Fruit fly (Drosophila melanogaster): ENCODE measurements around the gene sno.

dm6 chrX:13245767-13246166 is 34.3 kb upstream of the sno start:
- TF ChIP-seq CG1620 (GFP tag; optimal IDR thresholded peaks at IDR 0.05) (no peak), CG33017 (tag; optimal IDR thresholded peaks at IDR 0.05) (no peak), CG7101 (tag; optimal IDR thresholded peaks at IDR 0.05) (no peak), kay (GFP tag; ENCODE audit: borderline replicate concordance) (no peak), Crg-1 (GFP tag; optimal IDR thresholded peaks at IDR 0.05) (no peak), CG12768 (GFP tag; optimal IDR thresholded peaks at IDR 0.05) (no peak), tj (GFP tag; optimal IDR thresholded peaks at IDR 0.05) (no peak), toe (GFP tag; optimal IDR thresholded peaks at IDR 0.05) (no peak), CG5204 (GFP tag; optimal IDR thresholded peaks at IDR 0.05) (no peak), CG11617 (GFP tag; optimal IDR thresholded peaks at IDR 0.05) (no peak), Mnt (GFP tag; optimal IDR thresholded peaks at IDR 0.05) (no peak), CG14711 (tag; optimal IDR thresholded peaks at IDR 0.05) (no peak)

Data from whole organism, adult.